Fruit fly (Drosophila melanogaster) whole organism, adult: ENCODE data around the gene Plp.

Experiments used
- CG11617 ChIP-seq: fragments of 200-800 bp; sonication (Bioruptor generic); optimal IDR thresholded peaks from 2 replicates; lab custom pipeline; 2017; ENCODE audit warnings: mild to moderate bottlenecking, missing biosample characterization, missing genetic modification reagents, missing genetic modification characterization
- CG14711 ChIP-seq: fragments of 200-800 bp; sonication (Bioruptor generic); optimal IDR thresholded peaks from 2 replicates; lab custom pipeline; 2018; ENCODE audit warnings: missing biosample characterization, mild to moderate bottlenecking, missing genetic modification characterization, moderate library complexity
- CG1620 ChIP-seq: fragments of 200-800 bp; sonication (Bioruptor generic); optimal IDR thresholded peaks from 2 replicates; lab custom pipeline; 2016; ENCODE audit warnings: missing biosample characterization, missing genetic modification characterization
- CG33017 ChIP-seq: fragments of 200-800 bp; sonication (Bioruptor generic); optimal IDR thresholded peaks from 2 replicates; lab custom pipeline; 2018; ENCODE audit warnings: missing biosample characterization, mild to moderate bottlenecking, missing genetic modification characterization, moderate library complexity
- CG5204 ChIP-seq: fragments of 200-800 bp; sonication (Bioruptor generic); optimal IDR thresholded peaks from 2 replicates; lab custom pipeline; 2016; ENCODE audit warnings: missing biosample characterization, missing genetic modification characterization
- CG7045 ChIP-seq: fragments of 200-800 bp; sonication (Bioruptor generic); optimal IDR thresholded peaks from 2 replicates; lab custom pipeline; 2017; ENCODE audit warnings: missing biosample characterization, mild to moderate bottlenecking, missing genetic modification characterization
- CG7101 ChIP-seq: fragments of 200-800 bp; sonication (Bioruptor generic); optimal IDR thresholded peaks from 2 replicates; lab custom pipeline; 2018; ENCODE audit warnings: missing biosample characterization, mild to moderate bottlenecking, missing genetic modification characterization, moderate library complexity
- Clk ChIP-seq: fragments of 200-800 bp; sonication (Bioruptor generic); optimal IDR thresholded peaks from 2 replicates; lab custom pipeline; 2017; ENCODE audit warnings: missing biosample characterization, missing genetic modification characterization
- Crg-1 ChIP-seq: fragments of 200-800 bp; sonication (Bioruptor generic); optimal IDR thresholded peaks from 2 replicates; lab custom pipeline; 2016; ENCODE audit warnings: missing biosample characterization, missing genetic modification characterization
- Mnt ChIP-seq: fragments of 200-800 bp; sonication (Bioruptor generic); optimal IDR thresholded peaks from 2 replicates; lab custom pipeline; 2016; ENCODE audit warnings: missing biosample characterization, mild to moderate bottlenecking, missing genetic modification characterization
- bab1 ChIP-seq: fragments of 200-800 bp; sonication (Bioruptor generic); optimal IDR thresholded peaks from 3 replicates; lab custom pipeline; 2019; ENCODE audit warnings: missing biosample characterization, mild to moderate bottlenecking, missing genetic modification characterization, moderate library complexity
- cic ChIP-seq: fragments of 200-800 bp; sonication (Bioruptor generic); optimal IDR thresholded peaks from 2 replicates; lab custom pipeline; 2017; ENCODE audit warnings: missing biosample characterization, mild to moderate bottlenecking, missing genetic modification characterization, moderate library complexity
- cnc ChIP-seq, 2 experiments: fragments of >200 bp; optimal IDR thresholded peaks; 2 replicates each; lab custom pipeline; 2017
- kay ChIP-seq: fragments of 200-800 bp; sonication (Bioruptor generic); peaks from one replicate; lab custom pipeline; 2016; ENCODE audit warnings: missing biosample characterization, missing genetic modification characterization, borderline replicate concordance
- ovo ChIP-seq: fragments of 200-800 bp; sonication (Bioruptor generic); optimal IDR thresholded peaks from 2 replicates; lab custom pipeline; 2016; ENCODE audit warnings: missing biosample characterization, missing genetic modification characterization
- pad ChIP-seq: fragments of 200-800 bp; sonication (Bioruptor generic); optimal IDR thresholded peaks from 3 replicates; lab custom pipeline; 2017; ENCODE audit warnings: missing biosample characterization, missing genetic modification characterization, mild to moderate bottlenecking, moderate library complexity, missing genetic modification reagents
- tj ChIP-seq: fragments of 200-800 bp; sonication (Bioruptor generic); optimal IDR thresholded peaks from 3 replicates; lab custom pipeline; 2017; ENCODE audit warnings: missing biosample characterization, mild to moderate bottlenecking, missing genetic modification characterization, moderate library complexity
- toe ChIP-seq: fragments of 200-800 bp; sonication (Bioruptor generic); optimal IDR thresholded peaks from 2 replicates; lab custom pipeline; 2016; ENCODE audit warnings: missing biosample characterization, missing genetic modification characterization

The Plp gene

dm6 chr3L:15034061-15034713 is 60.3 kb downstream of the Plp start:
- no peak for TF ChIP-seq cic (GFP tag; lab: Kevin White, UChicago)
- no peak for TF ChIP-seq CG14711 (tag; lab: Kevin White, UChicago)
- TF ChIP-seq cnc (optimal IDR thresholded peaks at IDR 0.05; lab: Kevin White, UChicago), result no peak
- TF ChIP-seq pad (GFP tag; lab: Kevin White, UChicago), result no peak
- no peak for TF ChIP-seq CG1620
- no peak for TF ChIP-seq CG7045
- TF ChIP-seq bab1 (GFP tag; lab: Kevin White, UChicago), result no peak

DNA sequence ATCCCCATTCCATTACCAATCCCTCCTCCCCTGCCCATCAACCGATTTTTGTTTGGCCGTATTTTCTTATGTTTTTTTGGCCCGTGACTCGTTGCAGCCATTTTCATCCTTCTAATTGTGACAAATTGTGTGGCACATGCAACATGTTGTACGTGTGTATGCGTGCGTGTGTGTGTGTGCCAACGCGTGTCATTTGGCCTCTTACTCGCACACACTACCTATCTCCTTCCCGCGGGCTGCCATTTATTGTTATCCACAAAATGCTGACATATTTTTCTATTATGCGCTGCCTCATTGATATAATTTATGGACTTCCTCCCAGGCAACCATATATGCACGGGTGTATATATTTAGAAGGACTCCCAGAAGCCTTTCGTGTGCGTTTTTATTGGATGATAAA is 62.8 kb downstream of the Plp start:
- TF ChIP-seq Crg-1 (no peak), CG11617 (GFP tag; lab: Kevin White, UChicago) (no peak), ovo (GFP tag; lab: Kevin White, UChicago) (no peak), toe (GFP tag; lab: Kevin White, UChicago) (no peak), tj (no peak), Clk (GFP tag; lab: Kevin White, UChicago) (no peak), kay (no peak), cic (GFP tag; lab: Kevin White, UChicago) (no peak), CG33017 (tag; lab: Kevin White, UChicago) (no peak)

DNA sequence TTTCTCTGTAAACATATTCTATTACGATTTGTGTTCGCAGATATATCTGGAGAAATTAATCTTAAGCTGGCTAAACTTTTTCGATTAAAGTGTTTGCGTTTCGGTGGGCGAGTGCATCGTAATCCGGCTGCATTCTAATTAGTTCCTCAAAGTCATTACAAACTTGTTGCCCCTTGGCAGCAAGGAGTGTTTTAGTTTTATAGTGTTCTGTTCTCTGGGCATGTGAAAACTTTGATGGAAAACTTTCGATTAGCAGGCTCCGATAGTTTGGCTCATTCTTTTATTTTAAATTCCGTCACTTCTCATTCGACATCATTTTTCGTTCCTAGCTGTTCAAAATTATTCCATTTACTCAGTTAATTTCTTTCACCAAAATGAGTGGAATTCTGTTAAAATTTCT is 71.3 kb downstream of the Plp start, which contains the start of gene CG32148:
Gene CG32148, plus strand, starts transcription at position 301 of the 400 bp plus-strand sequence.
- TF ChIP-seq pad (GFP tag; lab: Kevin White, UChicago) (no peak), cnc (optimal IDR thresholded peaks at IDR 0.05; lab: Kevin White, UChicago) (no peak), CG5204 (no peak), CG7101 (tag; lab: Kevin White, UChicago) (no peak), cic (GFP tag; lab: Kevin White, UChicago) (no peak), Clk (GFP tag; lab: Kevin White, UChicago) (no peak), kay (no peak), CG7045 (no peak), Mnt (no peak), CG1620 (no peak)

dm6 chr3L:15021008-15021407 is 73.5 kb downstream of the Plp start:
- TF ChIP-seq Crg-1 (no peak), cnc (optimal IDR thresholded peaks at IDR 0.05; lab: Kevin White, UChicago) (no peak)
